Worm (Caenorhabditis elegans): ENCODE measurements around the gene lin-14.
A peak's percentile ranks its signal among the peaks of the same experiment; 100 is the strongest.

Gene lin-14

DNA sequence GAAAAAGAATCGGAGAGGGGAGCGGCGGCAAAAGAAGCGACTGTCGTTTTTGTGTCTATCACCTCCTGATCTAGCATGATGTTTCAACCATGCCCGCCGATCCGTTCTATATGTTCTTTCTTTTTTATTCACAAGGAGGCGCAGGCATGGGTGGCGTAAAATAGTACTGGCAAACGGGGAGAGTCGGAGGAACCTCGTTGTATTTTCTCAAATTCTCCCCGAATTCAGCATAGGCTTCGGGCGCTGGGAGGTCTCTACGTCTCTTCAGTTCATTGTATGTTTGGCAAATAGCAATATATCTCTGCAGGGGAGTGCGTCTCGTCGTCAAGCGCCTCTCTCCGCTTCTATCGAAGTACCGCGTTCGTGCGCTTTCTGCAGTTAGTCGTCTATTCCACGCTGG, at the start of gene lin-14:
lin-14 (plus strand) TSS at position 346 of the 400 bp plus-strand sequence.
- TF ChIP-seq nhr-28 (tag; optimal IDR thresholded peaks at IDR 0.05), result peak; percentile 79
- TF ChIP-seq tag-97 (GFP tag; IDR thresholded peaks at IDR 0.05), result no peak
- no peak for TF ChIP-seq nhr-237 (tag; optimal IDR thresholded peaks at IDR 0.05)
- TF ChIP-seq attf-4 (tag; optimal IDR thresholded peaks at IDR 0.05), result peak; percentile 49
- TF ChIP-seq daf-8 (GFP tag; IDR thresholded peaks at IDR 0.05), result no peak
- TF ChIP-seq ces-1 (GFP tag; optimal IDR thresholded peaks at IDR 0.05), result no peak
- no peak for TF ChIP-seq nhr-6 (tag; optimal IDR thresholded peaks at IDR 0.05)
- TF ChIP-seq mdt-29 (GFP tag; IDR thresholded peaks at IDR 0.05), result no peak
- peak; percentile 44 for TF ChIP-seq mes-2 (tag; optimal IDR thresholded peaks at IDR 0.05; ENCODE audit: poor library complexity, severe bottlenecking)
- peak; percentile 9 to 52 for TF ChIP-seq lsy-2 (tag; optimal IDR thresholded peaks at IDR 0.05)
- 0 out of 2 replicates have a peak, but pooled peaks have one; percentile 9 for TF ChIP-seq lin-1 (GFP tag; IDR thresholded peaks at IDR 0.05)
- peak; percentile 91 for TF ChIP-seq aha-1 (tag)
- no peak for TF ChIP-seq F44E2.7 (GFP tag; IDR thresholded peaks at IDR 0.05)
- TF ChIP-seq snpc-4 (tag; optimal IDR thresholded peaks at IDR 0.05), result no peak
- no peak for TF ChIP-seq ztf-11 (tag; optimal IDR thresholded peaks at IDR 0.05)
- TF ChIP-seq nhr-41 (GFP tag; IDR thresholded peaks at IDR 0.05), result 0 out of 2 replicates have a peak, but pooled peaks have one; percentile 15
- TF ChIP-seq F10B5.3 (tag; optimal IDR thresholded peaks at IDR 0.05), result no peak
- TF ChIP-seq dmd-6 (GFP tag; IDR thresholded peaks at IDR 0.05), result peak; percentile 45; the same call in 1 of the 2 replicates
- TF ChIP-seq egl-27 (tag; optimal IDR thresholded peaks at IDR 0.05), result no peak
- no peak for TF ChIP-seq unc-62 (GFP tag; optimal IDR thresholded peaks at IDR 0.05 in 1 of 2)
- TF ChIP-seq unc-62 (tag; optimal IDR thresholded peaks at IDR 0.05), result no peak
- peak; percentile 89 for TF ChIP-seq hlh-11 (tag; optimal IDR thresholded peaks at IDR 0.05)
- TF ChIP-seq F37D6.2 (tag; optimal IDR thresholded peaks at IDR 0.05), result no peak
- peak; percentile 40; the same call in 1 of the 2 replicates for TF ChIP-seq set-16 (GFP tag; IDR thresholded peaks at IDR 0.05)
- TF ChIP-seq nhr-77 (tag; optimal IDR thresholded peaks at IDR 0.05), result no peak
- no peak for TF ChIP-seq ZK546.5 (tag; optimal IDR thresholded peaks at IDR 0.05)
- TF ChIP-seq mep-1 (tag; optimal IDR thresholded peaks at IDR 0.05), result peak; percentile 71
- TF ChIP-seq F26F4.8 (GFP tag; conservative IDR thresholded peaks at IDR 0.05), result no peak
- TF ChIP-seq nhr-11 (tag; optimal IDR thresholded peaks at IDR 0.05), result peak; percentile 12
- TF ChIP-seq pqm-1 (tag; optimal IDR thresholded peaks at IDR 0.05), result no peak
- no peak for TF ChIP-seq zip-11 (GFP tag; IDR thresholded peaks at IDR 0.05)
- no peak for TF ChIP-seq R02D3.7 (tag; optimal IDR thresholded peaks at IDR 0.05)
- TF ChIP-seq ceh-32 (tag; optimal IDR thresholded peaks at IDR 0.05; ENCODE audit: poor library complexity), result no peak
- TF ChIP-seq aly-2 (tag; optimal IDR thresholded peaks at IDR 0.05), result no peak
- TF ChIP-seq T20F7.1 (GFP tag; optimal IDR thresholded peaks at IDR 0.05), result no peak
- no peak for TF ChIP-seq saeg-2 (GFP tag; IDR thresholded peaks at IDR 0.05)
- no peak for TF ChIP-seq dmd-9 (GFP tag; IDR thresholded peaks at IDR 0.05)
- TF ChIP-seq ctbp-1 (GFP tag; IDR thresholded peaks at IDR 0.05), result 0 out of 2 replicates have a peak, but pooled peaks have one; percentile 37
- TF ChIP-seq hmg-1.1 (GFP tag; IDR thresholded peaks at IDR 0.05), result peak; percentile 73
- TF ChIP-seq ceh-28 (tag; optimal IDR thresholded peaks at IDR 0.05), result no peak
- TF ChIP-seq cey-2 (tag; optimal IDR thresholded peaks at IDR 0.05; ENCODE audit: borderline replicate concordance, insufficient read depth), result no peak
- no peak for TF ChIP-seq gei-8 (GFP tag; optimal IDR thresholded peaks at IDR 0.05)
- no peak for TF ChIP-seq lin-15B (tag; optimal IDR thresholded peaks at IDR 0.05)
- TF ChIP-seq skn-1 (tag; optimal IDR thresholded peaks at IDR 0.05), result no peak
- peak; percentile 34 for TF ChIP-seq nhr-48 (tag; optimal IDR thresholded peaks at IDR 0.05)
- peak in 1 of 2 experiments; percentile 27 for TF ChIP-seq daf-16 (GFP tag; optimal IDR thresholded peaks at IDR 0.05)
- peak; percentile 13 for TF ChIP-seq daf-16 (tag; optimal IDR thresholded peaks at IDR 0.05)
- no peak for TF ChIP-seq Y105C5A.15 (GFP tag; IDR thresholded peaks at IDR 0.05)
- no peak for TF ChIP-seq lir-3 (tag; optimal IDR thresholded peaks at IDR 0.05)
- TF ChIP-seq nhr-25 (tag; optimal IDR thresholded peaks at IDR 0.05; ENCODE audit: borderline replicate concordance, insufficient read depth), result peak; percentile 48
- TF ChIP-seq sdz-12 (GFP tag; optimal IDR thresholded peaks at IDR 0.05), result no peak
- no peak for TF ChIP-seq nhr-42 (GFP tag; IDR thresholded peaks at IDR 0.05)
- no peak for TF ChIP-seq ceh-20 (GFP tag; IDR thresholded peaks at IDR 0.05)

Measured in whole organism, L4 larva.